Fruit fly (Drosophila melanogaster) whole organism, embryonic: ENCODE data around the gene akirin.
A peak's percentile ranks its signal among the peaks of the same experiment; 100 is the strongest.

Experiments used
- Awh ChIP-seq: fragments of 200-800 bp; sonication (Bioruptor generic); IDR thresholded peaks from 2 replicates; pipeline ENCODE4, ENCODE4 v1.3.6; 2022; ENCODE audit warnings: missing biosample characterization, missing genetic modification characterization
- CG10321 ChIP-seq: fragments of 200-800 bp; sonication (Bioruptor generic); IDR thresholded peaks from 2 replicates; pipeline ENCODE4 v1.3.6; 2022; ENCODE audit warnings: missing biosample characterization, missing genetic modification characterization
- CG13123 ChIP-seq: fragments of 200-800 bp; sonication (Bioruptor generic); optimal IDR thresholded peaks from 2 replicates; lab custom pipeline; 2016; ENCODE audit warnings: missing biosample characterization, missing genetic modification characterization
- CG15479 ChIP-seq: fragments of 200-800 bp; sonication (Bioruptor generic); optimal IDR thresholded peaks from 3 replicates; lab custom pipeline; 2019; ENCODE audit warnings: missing biosample characterization, mild to moderate bottlenecking, missing genetic modification characterization, moderate library complexity
- CG16815 ChIP-seq: fragments of 200-800 bp; sonication (Bioruptor generic); optimal IDR thresholded peaks from 3 replicates; lab custom pipeline; 2017; ENCODE audit warnings: missing biosample characterization, mild to moderate bottlenecking, missing genetic modification characterization
- CG17385 ChIP-seq: fragments of 200-800 bp; sonication (Bioruptor generic); optimal IDR thresholded peaks from 3 replicates; lab custom pipeline; 2018; ENCODE audit warnings: missing biosample characterization, mild to moderate bottlenecking, missing genetic modification characterization
- CG2202 ChIP-seq: fragments of 200-800 bp; sonication (Bioruptor generic); optimal IDR thresholded peaks from 2 replicates; lab custom pipeline; 2018; ENCODE audit warnings: missing biosample characterization, mild to moderate bottlenecking, missing genetic modification characterization
- CG2712 ChIP-seq: fragments of 200-800 bp; optimal IDR thresholded peaks from 3 replicates; lab custom pipeline; 2019; ENCODE audit warnings: missing biosample characterization, mild to moderate bottlenecking, missing genetic modification characterization, moderate library complexity
- CG3065 ChIP-seq: fragments of 200-800 bp; sonication (Bioruptor generic); optimal IDR thresholded peaks from 2 replicates; lab custom pipeline; 2016; ENCODE audit warnings: missing biosample characterization, missing genetic modification characterization
- CG3163 ChIP-seq: fragments of 200-800 bp; sonication (Bioruptor generic); optimal IDR thresholded peaks from 3 replicates; lab custom pipeline; 2016; ENCODE audit warnings: missing biosample characterization, missing genetic modification characterization
- CG34422 ChIP-seq: fragments of 200-800 bp; sonication (Bioruptor generic); IDR thresholded peaks from 3 replicates; pipeline ENCODE4 v1.3.6; 2022; ENCODE audit warnings: missing biosample characterization, missing genetic modification characterization
- CG4617 ChIP-seq: fragments of 200-800 bp; sonication (Bioruptor generic); optimal IDR thresholded peaks from 3 replicates; lab custom pipeline; 2016; ENCODE audit warnings: missing biosample characterization, missing genetic modification characterization, borderline replicate concordance
- CG6254 ChIP-seq: fragments of 200-800 bp; sonication (Bioruptor generic); optimal IDR thresholded peaks from 3 replicates; lab custom pipeline; 2017; ENCODE audit warnings: mild to moderate bottlenecking, missing biosample characterization, missing genetic modification reagents, missing genetic modification characterization
- CG8478 ChIP-seq: fragments of >200 bp; optimal IDR thresholded peaks from 2 replicates; lab custom pipeline; 2018
- CG8924 ChIP-seq: fragments of 200-800 bp; optimal IDR thresholded peaks from 3 replicates; lab custom pipeline; 2019; ENCODE audit warnings: missing biosample characterization, mild to moderate bottlenecking, missing genetic modification characterization, moderate library complexity
- CG9437 ChIP-seq: fragments of 200-800 bp; sonication (Bioruptor generic); optimal IDR thresholded peaks from 2 replicates; lab custom pipeline; 2018; ENCODE audit warnings: missing biosample characterization, mild to moderate bottlenecking, missing genetic modification characterization
- D ChIP-seq, 2 experiments: fragments of 200-800 bp in 1 of 2; fragments of >200 bp in 1 of 2; sonication (Bioruptor generic) in 1 of 2; optimal IDR thresholded peaks; 2 replicates in 1 of 2; 3 replicates in 1 of 2; lab custom pipeline; 2017; ENCODE audit warnings: mild to moderate bottlenecking in 1 of 2, missing biosample characterization in 1 of 2, missing genetic modification characterization in 1 of 2, missing genetic modification reagents in 1 of 2
- MESR4 ChIP-seq: fragments of 200-800 bp; sonication (Bioruptor generic); optimal IDR thresholded peaks from 2 replicates; lab custom pipeline; 2018; ENCODE audit warnings: missing biosample characterization, mild to moderate bottlenecking, missing genetic modification characterization, moderate library complexity
- Med ChIP-seq: fragments of 200-800 bp; sonication (Bioruptor generic); peaks from one replicate; lab custom pipeline; 2016; ENCODE audit warnings: missing biosample characterization, missing genetic modification characterization, mild to moderate bottlenecking, inconsistent platforms, moderate library complexity
- Meics ChIP-seq: fragments of 200-800 bp; sonication (Bioruptor generic); optimal IDR thresholded peaks from 2 replicates; lab custom pipeline; 2017; ENCODE audit warnings: missing biosample characterization, mild to moderate bottlenecking, missing genetic modification characterization
- Opbp ChIP-seq: fragments of 200-800 bp; sonication (Bioruptor generic); IDR thresholded peaks from 3 replicates; pipeline ENCODE4 v1.3.6; 2022; ENCODE audit warnings: missing biosample characterization, missing genetic modification characterization; ENCODE audit not compliant: partially characterized antibody
- Ravus ChIP-seq: fragments of 200-800 bp; sonication (Bioruptor generic); IDR thresholded peaks from 2 replicates; pipeline ENCODE4 v1.3.6; 2022; ENCODE audit warnings: missing biosample characterization, missing genetic modification characterization
- Sin3A ChIP-seq: fragments of >200 bp; optimal IDR thresholded peaks from 2 replicates; lab custom pipeline; 2018
- Sox100B ChIP-seq: fragments of 200-800 bp; sonication (Bioruptor generic); optimal IDR thresholded peaks from 3 replicates; lab custom pipeline; 2018; ENCODE audit warnings: missing biosample characterization, mild to moderate bottlenecking, missing genetic modification characterization
- Sox102F ChIP-seq: fragments of 200-800 bp; sonication (Bioruptor generic); optimal IDR thresholded peaks from 2 replicates; lab custom pipeline; 2018; ENCODE audit warnings: missing biosample characterization, mild to moderate bottlenecking, missing genetic modification characterization, moderate library complexity
- YL-1 ChIP-seq: fragments of 200-800 bp; sonication (Bioruptor generic); optimal IDR thresholded peaks from 3 replicates; lab custom pipeline; 2017; ENCODE audit warnings: missing biosample characterization, mild to moderate bottlenecking, missing genetic modification characterization
- cad ChIP-seq: fragments of >200 bp; optimal IDR thresholded peaks from 2 replicates; lab custom pipeline; 2017; ENCODE audit warnings: missing biosample characterization, missing genetic modification characterization
- cg ChIP-seq: fragments of 200-800 bp; sonication (Bioruptor generic); optimal IDR thresholded peaks from 3 replicates; lab custom pipeline; 2019; ENCODE audit warnings: missing biosample characterization, mild to moderate bottlenecking, missing genetic modification characterization, moderate library complexity
- dmrt11E ChIP-seq: fragments of 200-800 bp; sonication (Bioruptor generic); optimal IDR thresholded peaks from 3 replicates; lab custom pipeline; 2018; ENCODE audit warnings: missing biosample characterization, mild to moderate bottlenecking, missing genetic modification characterization, moderate library complexity
- gcm ChIP-seq: fragments of 200-800 bp; sonication (Bioruptor generic); optimal IDR thresholded peaks from 2 replicates; lab custom pipeline; 2019; ENCODE audit warnings: missing biosample characterization, mild to moderate bottlenecking, missing genetic modification characterization, moderate library complexity
- gem ChIP-seq: fragments of 200-800 bp; sonication (Bioruptor generic); optimal IDR thresholded peaks from 2 replicates; lab custom pipeline; 2019; ENCODE audit warnings: missing biosample characterization, mild to moderate bottlenecking, missing genetic modification characterization, moderate library complexity
- hb ChIP-seq: fragments of 200-800 bp; sonication (Bioruptor generic); IDR thresholded peaks from 3 replicates; pipeline ENCODE4 v1.3.6; 2022; ENCODE audit warnings: missing biosample characterization, missing genetic modification characterization; ENCODE audit not compliant: partially characterized antibody
- lab ChIP-seq: fragments of 200-800 bp; sonication (Bioruptor generic); optimal IDR thresholded peaks from 3 replicates; lab custom pipeline; 2017; ENCODE audit warnings: missing biosample characterization, missing genetic modification characterization, mild to moderate bottlenecking, moderate library complexity, missing genetic modification reagents
- lola ChIP-seq, 3 experiments: fragments of >200 bp in 2 of 3; fragments of 200-800 bp in 1 of 3; sonication (Bioruptor generic) in 1 of 3; optimal IDR thresholded peaks; 2 replicates each; lab custom pipeline; 2017 to 2019; ENCODE audit warnings: missing biosample characterization in 3 of 3, missing genetic modification characterization in 3 of 3, mild to moderate bottlenecking in 1 of 3, moderate library complexity in 1 of 3
- psq ChIP-seq: fragments of 200-800 bp; sonication (Bioruptor generic); optimal IDR thresholded peaks from 2 replicates; lab custom pipeline; 2017; ENCODE audit warnings: missing biosample characterization, missing genetic modification characterization
- pzg ChIP-seq: fragments of 200-800 bp; sonication (Bioruptor generic); optimal IDR thresholded peaks from 3 replicates; lab custom pipeline; 2018; ENCODE audit warnings: missing biosample characterization, mild to moderate bottlenecking, missing genetic modification characterization, moderate library complexity
- schlank ChIP-seq: fragments of 200-800 bp; sonication (Bioruptor generic); optimal IDR thresholded peaks from 2 replicates; lab custom pipeline; 2018; ENCODE audit warnings: missing biosample characterization, mild to moderate bottlenecking, missing genetic modification characterization
- seq ChIP-seq: fragments of 200-800 bp; sonication (Bioruptor generic); IDR thresholded peaks from 2 replicates; pipeline ENCODE4 v1.3.6; 2022; ENCODE audit warnings: missing biosample characterization, missing genetic modification characterization
- so ChIP-seq: fragments of 200-800 bp; sonication (Bioruptor generic); IDR thresholded peaks from 3 replicates; pipeline ENCODE4 v1.3.6; 2022; ENCODE audit warnings: missing biosample characterization, missing genetic modification characterization
- tna ChIP-seq: fragments of 200-800 bp; sonication (Bioruptor generic); IDR thresholded peaks from 2 replicates; pipeline ENCODE4 v1.3.6; 2022; ENCODE audit warnings: missing biosample characterization, missing genetic modification characterization; ENCODE audit not compliant: partially characterized antibody
- trem ChIP-seq: fragments of 200-800 bp; optimal IDR thresholded peaks from 3 replicates; lab custom pipeline; 2019; ENCODE audit warnings: missing biosample characterization, mild to moderate bottlenecking, missing genetic modification characterization, moderate library complexity
- twi ChIP-seq: fragments of 200-800 bp; optimal IDR thresholded peaks from 2 replicates; lab custom pipeline; 2019; ENCODE audit warnings: missing biosample characterization, mild to moderate bottlenecking, missing genetic modification characterization, moderate library complexity
- yki ChIP-seq: fragments of >200 bp; optimal IDR thresholded peaks from 3 replicates; lab custom pipeline; 2018
- zf30C ChIP-seq: fragments of 200-800 bp; sonication (Bioruptor generic); optimal IDR thresholded peaks from 3 replicates; lab custom pipeline; 2018; ENCODE audit warnings: missing biosample characterization, mild to moderate bottlenecking, missing genetic modification characterization

Gene akirin

DNA sequence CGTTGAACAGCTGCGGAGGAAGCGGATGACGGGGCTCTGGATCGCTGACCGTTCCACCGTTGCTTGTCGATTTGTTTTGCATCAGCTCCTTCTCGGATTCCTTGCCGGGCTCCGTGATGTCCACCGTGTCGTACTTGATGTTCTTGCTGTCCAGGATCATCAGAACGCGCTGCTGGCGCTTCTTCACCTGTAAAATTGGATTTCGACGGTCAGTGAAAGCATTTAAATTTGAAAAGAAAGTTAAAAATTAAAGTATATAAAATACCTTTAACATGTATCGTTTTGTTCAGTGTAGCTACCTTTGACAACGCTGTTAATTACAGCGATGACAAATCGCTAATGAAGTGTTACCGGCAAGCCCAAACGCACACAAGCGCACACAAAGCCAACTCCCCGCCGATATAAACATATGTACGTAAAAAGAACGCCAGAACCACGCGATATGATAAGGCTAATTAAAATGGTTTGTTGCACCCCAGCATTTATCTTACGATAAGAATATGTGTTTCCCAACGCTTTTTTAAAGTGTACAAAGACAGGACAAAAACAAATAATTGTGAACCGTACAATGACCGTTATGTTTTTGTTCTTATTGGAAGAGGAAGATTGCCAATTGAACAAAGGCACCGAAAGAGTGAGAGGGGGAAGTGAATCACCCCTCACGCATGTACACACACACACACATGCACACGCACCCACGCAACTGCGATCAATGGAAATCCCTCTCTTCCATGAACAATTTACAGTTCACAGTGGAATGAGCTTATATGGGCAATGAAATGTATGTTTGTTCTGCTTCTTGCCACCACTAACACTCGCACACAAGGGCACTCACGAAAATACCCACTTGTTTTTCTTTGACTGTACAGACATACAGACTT, 1.6 kb upstream of the akirin start (continued):
- TF ChIP-seq D (optimal IDR thresholded peaks at IDR 0.05; lab: Kevin White, UChicago), result peak; percentile 84
- TF ChIP-seq D (GFP tag; optimal IDR thresholded peaks at IDR 0.05; lab: Kevin White, UChicago), result no peak

- peak; percentile 38 for TF ChIP-seq Meics (GFP tag; lab: Kevin White, UChicago)
- TF ChIP-seq CG15479 (GFP tag; lab: Kevin White, UChicago), result no peak
- 0 out of 3 replicates have a peak, but pooled peaks have one; percentile 21 for TF ChIP-seq CG34422 (GFP tag; lab: Robert Waterston, UW)
- peak; percentile 16; the same call in 1 of the 2 replicates for TF ChIP-seq CG10321 (GFP tag; lab: Robert Waterston, UW)
- no peak for TF ChIP-seq CG17385 (GFP tag; lab: Kevin White, UChicago)
- peak; percentile 6 for TF ChIP-seq cad (GFP tag; lab: Kevin White, UChicago)
- no peak for TF ChIP-seq tna
- no peak for TF ChIP-seq trem (tag; lab: Kevin White, UChicago)
- peak; percentile 39 for TF ChIP-seq CG4617 (GFP tag; lab: Kevin White, UChicago)
- TF ChIP-seq Med (GFP tag; lab: Kevin White, UChicago), result peak; percentile 76
- TF ChIP-seq Sox102F (GFP tag; lab: Kevin White, UChicago), result no peak
- peak; percentile 2 for TF ChIP-seq pzg (GFP tag; lab: Kevin White, UChicago)
- TF ChIP-seq zf30C (GFP tag; lab: Kevin White, UChicago), result no peak
- peak; percentile 71 for TF ChIP-seq CG3065 (GFP tag; lab: Kevin White, UChicago)
- no peak for TF ChIP-seq CG6254
- TF ChIP-seq MESR4 (GFP tag; lab: Kevin White, UChicago), result peak; percentile 51
- TF ChIP-seq seq, result no peak
These were observed 709 bp upstream of the akirin start, which contains the start of gene Sh3beta for dm6 chr3L:7368934-7369333. TSS of gene Sh3beta (minus strand) at chr3L:7369260.

- TF ChIP-seq gem (tag; lab: Kevin White, UChicago) (no peak), dmrt11E (tag; lab: Kevin White, UChicago) (no peak), schlank (tag; lab: Kevin White, UChicago) (no peak), gcm (GFP tag; lab: Kevin White, UChicago) (peak; percentile 15), CG2202 (tag; lab: Kevin White, UChicago) (no peak), CG8478 (lab: Kevin White, UChicago) (peak; percentile 95), cg (GFP tag; lab: Kevin White, UChicago) (peak; percentile 99), Opbp (0 out of 3 replicates have a peak, but pooled peaks have one; percentile 4), CG3163 (GFP tag; lab: Kevin White, UChicago) (peak; percentile 20), Sin3A (lab: Kevin White, UChicago) (peak; percentile 9), twi (tag; lab: Kevin White, UChicago) (peak; percentile 71), so (peak; percentile 31; the same call in 1 of the 3 replicates), CG16815 (GFP tag; lab: Kevin White, UChicago) (no peak), Ravus (GFP tag; lab: Robert Waterston, UW) (no peak), Awh (GFP tag; lab: Robert Waterston, UW) (no peak), psq (GFP tag; lab: Kevin White, UChicago) (peak; percentile 71), hb (GFP tag; lab: Robert Waterston, UW) (peak; percentile 20; the same call in 1 of the 3 replicates), lab (peak; percentile 18), yki (no peak), CG2712 (tag; lab: Kevin White, UChicago) (peak; percentile 12), YL-1 (GFP tag; lab: Kevin White, UChicago) (peak; percentile 93), Sox100B (GFP tag; lab: Kevin White, UChicago) (no peak), CG13123 (GFP tag; lab: Kevin White, UChicago) (no peak), CG8924 (peak; percentile 56), CG34422 (GFP tag; lab: Robert Waterston, UW) (peak; percentile 50; the same call in 1 of the 3 replicates), CG9437 (GFP tag; lab: Kevin White, UChicago) (peak; percentile 93), lola (GFP tag; optimal IDR thresholded peaks at IDR 0.05; lab: Kevin White, UChicago) (peak in 1 of 3 experiments; percentile 18)
These were observed 714 bp downstream of the akirin start for dm6 chr3L:7370231-7370882.
